Worm (Caenorhabditis elegans) whole organism, young adult: ENCODE measurements around the gene lgc-45.

Experiments used
- B0035.1 ChIP-seq: sonication (generic microtip); optimal IDR thresholded peaks from 2 replicates; lab custom pipeline; 2016; ENCODE audit warnings: missing genetic modification characterization, mild to moderate bottlenecking, missing compliant biosample characterization, missing genotype, missing genetic modification reagents
- C06A6.2 ChIP-seq: fragments of 200-800 bp; sonication (Bioruptor generic); conservative IDR thresholded peaks from 2 replicates; pipeline ENCODE4 v1.3.6; 2022; ENCODE audit warnings: missing genetic modification characterization, missing compliant biosample characterization
- F22D6.2 ChIP-seq: sonication (generic microtip); optimal IDR thresholded peaks from 2 replicates; lab custom pipeline; 2016; ENCODE audit warnings: mild to moderate bottlenecking, missing genetic modification characterization, missing compliant biosample characterization
- K12H6.12 ChIP-seq: fragments of 200-800 bp; sonication (Bioruptor generic); optimal IDR thresholded peaks from 2 replicates; lab custom pipeline; 2018; ENCODE audit warnings: mild to moderate bottlenecking, missing genetic modification characterization, missing compliant biosample characterization
- Y53F4B.3 ChIP-seq: fragments of 200-800 bp; sonication (Bioruptor generic); IDR thresholded peaks from 2 replicates; pipeline ENCODE4 v1.3.6; 2022; ENCODE audit warnings: missing genetic modification reagents, missing genetic modification characterization, missing compliant biosample characterization
- Y56A3A.18 ChIP-seq: fragments of 200-800 bp; sonication (Bioruptor generic); IDR thresholded peaks from 2 replicates; pipeline ENCODE4 v1.3.6; 2022; ENCODE audit warnings: missing genetic modification reagents, missing genetic modification characterization, missing compliant biosample characterization
- Y79H2A.3 ChIP-seq: fragments of 200-800 bp; sonication (Bioruptor generic); conservative IDR thresholded peaks from 2 replicates; pipeline ENCODE4 v1.3.6; 2022; ENCODE audit warnings: missing genetic modification reagents, missing genetic modification characterization, missing compliant biosample characterization
- Y95B8A.8 ChIP-seq: fragments of 200-800 bp; sonication (Bioruptor generic); IDR thresholded peaks from 2 replicates; pipeline ENCODE4 v1.3.6; 2022; ENCODE audit warnings: missing genetic modification reagents, missing genetic modification characterization, missing compliant biosample characterization
- aptf-3 ChIP-seq: fragments of 200-800 bp; sonication (Bioruptor generic); IDR thresholded peaks from 2 replicates; pipeline ENCODE4 v1.3.6; 2022; ENCODE audit warnings: missing genetic modification characterization, missing compliant biosample characterization
- atf-7 ChIP-seq: sonication (generic microtip); optimal IDR thresholded peaks from 2 replicates; lab custom pipeline; 2017; ENCODE audit warnings: mild to moderate bottlenecking, missing genetic modification characterization, missing compliant biosample characterization
- athp-1 ChIP-seq: sonication (generic microtip); optimal IDR thresholded peaks from 2 replicates; lab custom pipeline; 2017; ENCODE audit warnings: mild to moderate bottlenecking, missing genetic modification characterization, missing compliant biosample characterization
- attf-3 ChIP-seq: fragments of 200-800 bp; sonication (Bioruptor generic); conservative IDR thresholded peaks from 2 replicates; pipeline ENCODE4 v1.3.6; 2022; ENCODE audit warnings: missing genetic modification reagents, missing genetic modification characterization, missing compliant biosample characterization
- attf-6 ChIP-seq: fragments of 200-800 bp; sonication (Bioruptor generic); IDR thresholded peaks from 2 replicates; pipeline ENCODE4 v1.3.6; 2022; ENCODE audit warnings: missing genetic modification reagents, missing genetic modification characterization, missing compliant biosample characterization
- ccch-3 ChIP-seq: fragments of 200-800 bp; sonication (Bioruptor generic); optimal IDR thresholded peaks from 2 replicates; lab custom pipeline; 2018; ENCODE audit warnings: mild to moderate bottlenecking, missing genetic modification characterization, missing compliant biosample characterization
- ceh-40 ChIP-seq: fragments of 200-800 bp; sonication (Bioruptor generic); IDR thresholded peaks from 2 replicates; pipeline ENCODE4 v1.3.6; 2022; ENCODE audit warnings: missing genetic modification characterization, missing compliant biosample characterization
- ceh-91 ChIP-seq: fragments of 200-800 bp; sonication (Bioruptor generic); IDR thresholded peaks from 2 replicates; pipeline ENCODE4 v1.3.6; 2022; ENCODE audit warnings: missing genetic modification reagents, missing genetic modification characterization, missing compliant biosample characterization
- die-1 ChIP-seq: sonication (generic microtip); optimal IDR thresholded peaks from 2 replicates; lab custom pipeline; 2016; ENCODE audit warnings: missing genotype, mild to moderate bottlenecking, missing genetic modification characterization, missing compliant biosample characterization
- dox-1 ChIP-seq: fragments of 200-800 bp; sonication (Bioruptor generic); IDR thresholded peaks from 2 replicates; pipeline ENCODE4 v1.3.6; 2022; ENCODE audit warnings: missing genetic modification reagents, missing genetic modification characterization, missing compliant biosample characterization
- efl-1 ChIP-seq: fragments of 150-350 bp; optimal IDR thresholded peaks from 2 replicates; lab custom pipeline; 2014; ENCODE audit warnings: missing biosample characterization, missing genetic modification reagents, missing genetic modification characterization
- egrh-3 ChIP-seq: fragments of 200-800 bp; sonication (Bioruptor generic); IDR thresholded peaks from 2 replicates; pipeline ENCODE4 v1.3.6; 2022; ENCODE audit warnings: missing genetic modification reagents, missing genetic modification characterization, missing compliant biosample characterization
- ekl-4 ChIP-seq: fragments of 200-800 bp; sonication (Bioruptor generic); IDR thresholded peaks from 2 replicates; pipeline ENCODE4 v1.3.6; 2022; ENCODE audit warnings: missing genetic modification reagents, missing genetic modification characterization, missing compliant biosample characterization
- fkh-3 ChIP-seq: sonication (generic microtip); optimal IDR thresholded peaks from 2 replicates; lab custom pipeline; 2016; ENCODE audit warnings: mild to moderate bottlenecking, missing genetic modification characterization, missing compliant biosample characterization
- gei-17 ChIP-seq: fragments of 200-800 bp; sonication (Bioruptor generic); optimal IDR thresholded peaks from 2 replicates; lab custom pipeline; 2018; ENCODE audit warnings: mild to moderate bottlenecking, missing genetic modification characterization, missing compliant biosample characterization
- hlh-12 ChIP-seq: sonication (generic microtip); optimal IDR thresholded peaks from 2 replicates; lab custom pipeline; 2016; ENCODE audit warnings: missing genetic modification characterization, missing compliant biosample characterization
- hlh-26 ChIP-seq: fragments of 200-800 bp; sonication (Bioruptor generic); conservative IDR thresholded peaks from 2 replicates; pipeline ENCODE4 v1.3.6; 2022; ENCODE audit warnings: missing genetic modification reagents, missing genetic modification characterization, missing compliant biosample characterization
- lin-40 ChIP-seq: sonication (generic microtip); optimal IDR thresholded peaks from 2 replicates; lab custom pipeline; 2016; ENCODE audit warnings: missing genetic modification characterization, mild to moderate bottlenecking, missing compliant biosample characterization, missing genotype, missing genetic modification reagents
- lsy-27 ChIP-seq: sonication (generic microtip); optimal IDR thresholded peaks from 2 replicates; lab custom pipeline; 2017; ENCODE audit warnings: missing genetic modification characterization, mild to moderate bottlenecking, missing compliant biosample characterization, antibody characterized with exemption, missing genotype, borderline replicate concordance; ENCODE audit not compliant: insufficient read depth
- madf-8 ChIP-seq: fragments of 200-800 bp; sonication (Bioruptor generic); conservative IDR thresholded peaks from 2 replicates; pipeline ENCODE4 v1.3.6; 2022; ENCODE audit warnings: missing genetic modification reagents, missing genetic modification characterization, missing compliant biosample characterization
- nfya-1 ChIP-seq: sonication (generic microtip); optimal IDR thresholded peaks from 2 replicates; lab custom pipeline; 2017; ENCODE audit warnings: antibody characterized with exemption, missing compliant biosample characterization, missing genetic modification characterization, borderline replicate concordance; ENCODE audit not compliant: insufficient read depth
- nfya-2 ChIP-seq: fragments of 200-800 bp; sonication (Bioruptor generic); IDR thresholded peaks from 2 replicates; pipeline ENCODE4 v1.3.6; 2022; ENCODE audit warnings: missing genetic modification reagents, missing genetic modification characterization, missing compliant biosample characterization
- nfyb-1 ChIP-seq: fragments of 200-800 bp; sonication (Bioruptor generic); IDR thresholded peaks from 2 replicates; pipeline ENCODE4 v1.3.6; 2022; ENCODE audit warnings: missing genetic modification reagents, missing genetic modification characterization, missing compliant biosample characterization
- nhr-179 ChIP-seq: sonication (generic microtip); optimal IDR thresholded peaks from 2 replicates; lab custom pipeline; 2016; ENCODE audit warnings: mild to moderate bottlenecking, missing genetic modification characterization, missing compliant biosample characterization
- nhr-27 ChIP-seq: fragments of 200-800 bp; sonication (Bioruptor generic); optimal IDR thresholded peaks from 2 replicates; lab custom pipeline; 2018; ENCODE audit warnings: mild to moderate bottlenecking, missing genetic modification characterization, moderate library complexity, missing compliant biosample characterization
- pbrm-1 ChIP-seq: fragments of 200-800 bp; sonication (Bioruptor generic); IDR thresholded peaks from 2 replicates; pipeline ENCODE4 v1.3.6; 2022; ENCODE audit warnings: missing genetic modification reagents, missing genetic modification characterization, missing compliant biosample characterization
- rcor-1 ChIP-seq: fragments of 200-800 bp; sonication (Bioruptor generic); IDR thresholded peaks from 2 replicates; pipeline ENCODE4 v1.3.6; 2022; ENCODE audit warnings: missing genetic modification reagents, missing genetic modification characterization, missing compliant biosample characterization
- rec-8 ChIP-seq, 2 experiments: sonication (generic microtip); optimal IDR thresholded peaks; 2 replicates each; lab custom pipeline; 2016; ENCODE audit warnings: mild to moderate bottlenecking in 2 of 2, missing genetic modification characterization in 2 of 2, missing genetic modification reagents in 2 of 2, missing genotype in 2 of 2, missing biosample characterization in 1 of 2, missing compliant biosample characterization in 1 of 2, moderate library complexity in 1 of 2
- sea-2 ChIP-seq: fragments of 200-800 bp; sonication (Bioruptor generic); IDR thresholded peaks from 2 replicates; pipeline ENCODE4 v1.3.6; 2022; ENCODE audit warnings: missing genetic modification characterization, missing compliant biosample characterization
- snpc-1.3 ChIP-seq: sonication (generic microtip); optimal IDR thresholded peaks from 2 replicates; lab custom pipeline; 2017; ENCODE audit warnings: missing genetic modification characterization, mild to moderate bottlenecking, missing compliant biosample characterization, antibody characterized with exemption, moderate library complexity, missing genotype, missing genetic modification reagents; ENCODE audit not compliant: insufficient read depth
- snpc-4 ChIP-seq, 5 experiments: fragments of 150-350 bp in 1 of 5; sonication (generic microtip) in 4 of 5; optimal IDR thresholded peaks; 2 replicates each; lab custom pipeline; 2014 to 2018; ENCODE audit warnings: missing genetic modification characterization in 5 of 5, missing biosample characterization in 3 of 5, antibody characterized with exemption in 2 of 5, mild to moderate bottlenecking in 2 of 5, missing compliant biosample characterization in 2 of 5, missing genotype in 2 of 5, moderate library complexity in 2 of 5, missing genetic modification reagents in 1 of 5
- sptf-2 ChIP-seq: fragments of 200-800 bp; sonication (Bioruptor generic); optimal IDR thresholded peaks from 2 replicates; lab custom pipeline; 2018; ENCODE audit warnings: mild to moderate bottlenecking, missing genetic modification characterization, missing compliant biosample characterization
- tbp1 ChIP-seq: fragments of 200-800 bp; sonication (Bioruptor generic); optimal IDR thresholded peaks from 2 replicates; lab custom pipeline; 2018; ENCODE audit warnings: mild to moderate bottlenecking, missing genetic modification characterization, missing compliant biosample characterization
- tbx-9 ChIP-seq: sonication (generic microtip); optimal IDR thresholded peaks from 2 replicates; lab custom pipeline; 2016; ENCODE audit warnings: borderline replicate concordance, missing genetic modification characterization, inconsistent platforms, missing compliant biosample characterization
- ztf-18 ChIP-seq: sonication (generic microtip); optimal IDR thresholded peaks from 2 replicates; lab custom pipeline; 2016; ENCODE audit warnings: missing genotype, mild to moderate bottlenecking, missing genetic modification characterization, missing compliant biosample characterization
- ztf-25 ChIP-seq: fragments of 200-800 bp; sonication (Bioruptor generic); IDR thresholded peaks from 2 replicates; pipeline ENCODE4 v1.3.6; 2022; ENCODE audit warnings: missing genetic modification reagents, missing genetic modification characterization, missing compliant biosample characterization
- ztf-26 ChIP-seq: sonication (generic microtip); optimal IDR thresholded peaks from 2 replicates; lab custom pipeline; 2017; ENCODE audit warnings: missing genetic modification characterization, missing compliant biosample characterization

Gene lgc-45

DNA sequence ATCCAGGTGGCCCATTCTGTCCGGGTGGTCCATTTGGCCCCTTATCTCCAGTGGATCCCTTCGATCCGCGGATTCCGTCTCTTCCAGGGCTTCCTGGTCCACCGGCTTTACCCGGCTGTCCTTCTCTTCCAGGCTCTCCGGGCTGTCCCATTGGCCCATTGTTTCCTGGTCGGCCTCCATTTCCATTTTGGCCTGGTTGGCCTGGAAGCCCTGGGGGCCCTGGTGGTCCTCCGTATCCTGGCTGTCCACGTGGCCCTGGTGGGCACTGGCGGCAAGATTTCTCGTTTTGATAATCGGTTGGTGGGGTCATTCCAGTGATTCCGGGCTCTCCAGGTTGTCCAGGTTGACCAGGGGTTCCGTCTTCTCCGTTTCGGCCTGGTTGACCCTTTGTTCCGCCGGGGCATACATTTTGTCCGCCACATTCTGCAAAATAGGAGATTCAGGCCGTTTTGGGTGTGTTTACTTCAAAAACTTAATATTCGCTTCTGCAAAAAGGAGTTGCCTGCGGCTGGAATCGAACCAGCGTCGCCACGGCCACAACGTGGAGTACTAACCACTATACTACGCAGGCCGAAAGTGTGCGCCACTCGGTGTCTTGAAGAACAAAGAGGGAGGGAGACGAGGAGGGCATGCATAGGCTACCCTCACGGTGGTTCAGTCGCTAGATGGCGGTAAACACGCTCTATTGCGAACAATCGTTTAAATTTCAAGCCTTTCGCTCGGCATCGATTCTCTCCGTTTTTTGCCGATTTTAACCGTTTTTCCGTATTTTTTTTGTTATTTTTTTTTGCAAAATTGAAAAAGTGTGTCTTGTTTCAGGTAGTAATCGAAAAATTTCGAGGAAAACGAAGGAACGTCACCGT, 36.1 kb upstream of the lgc-45 start, which contains the start of gene W09G10.9 (continued):
- TF ChIP-seq aptf-3 (GFP tag; lab: Robert Waterston, UW), result no peak
- peak; percentile 9 for TF ChIP-seq athp-1
- TF ChIP-seq sptf-2 (GFP tag; lab: Kevin White, UChicago), result no peak
- TF ChIP-seq C06A6.2 (GFP tag; lab: Robert Waterston, UW), result 0 out of 2 replicates have a peak, but pooled peaks have one; percentile 45
- 0 out of 2 replicates have a peak, but pooled peaks have one; percentile 15 for TF ChIP-seq Y56A3A.18
- no peak for TF ChIP-seq nhr-27
- TF ChIP-seq B0035.1 (tag; lab: Kevin White, UChicago), result peak; percentile 18
- TF ChIP-seq snpc-4 (GFP tag; optimal IDR thresholded peaks at IDR 0.05; lab: Kevin White, UChicago), result peak; percentile 1
- peak in 2 of 4 experiments; percentile 47 to 52 for TF ChIP-seq snpc-4 (tag; optimal IDR thresholded peaks at IDR 0.05; lab: Kevin White, UChicago)
- peak; percentile 90 for TF ChIP-seq nfyb-1 (GFP tag; lab: Robert Waterston, UW)
- no peak for TF ChIP-seq efl-1 (GFP tag; lab: Kevin White, UChicago)
- peak; percentile 23 for TF ChIP-seq atf-7 (tag; lab: Kevin White, UChicago)
- peak; percentile 90 for TF ChIP-seq tbp1 (GFP tag; lab: Kevin White, UChicago)
- peak; percentile 77; the same call in 1 of the 2 replicates for TF ChIP-seq ztf-25 (GFP tag; lab: Robert Waterston, UW)
- TF ChIP-seq sea-2 (GFP tag; lab: Robert Waterston, UW), result no peak
- peak; percentile 83 for TF ChIP-seq Y95B8A.8 (GFP tag; lab: Robert Waterston, UW)
- TF ChIP-seq rec-8 (tag; optimal IDR thresholded peaks at IDR 0.05; lab: Kevin White, UChicago), result peak in 1 of 2 experiments; percentile 30
- TF ChIP-seq ekl-4 (GFP tag; lab: Robert Waterston, UW), result peak; percentile 75
- peak; percentile 36; the same call in 1 of the 2 replicates for TF ChIP-seq ceh-40 (GFP tag; lab: Robert Waterston, UW)
- no peak for TF ChIP-seq tbx-9
- no peak for TF ChIP-seq nhr-179
- no peak for TF ChIP-seq nfya-1 (tag; lab: Kevin White, UChicago)
- no peak for TF ChIP-seq F22D6.2 (tag; lab: Kevin White, UChicago)
- TF ChIP-seq hlh-12 (tag; lab: Kevin White, UChicago), result no peak
- no peak for TF ChIP-seq ccch-3 (GFP tag; lab: Kevin White, UChicago)
- TF ChIP-seq lin-40 (tag; lab: Kevin White, UChicago), result peak; percentile 61
- TF ChIP-seq egrh-3 (GFP tag; lab: Robert Waterston, UW), result peak; percentile 52
- no peak for TF ChIP-seq fkh-3 (tag; lab: Kevin White, UChicago)
- no peak for TF ChIP-seq ceh-91 (GFP tag; lab: Robert Waterston, UW)
- peak; percentile 91 for TF ChIP-seq dox-1 (GFP tag; lab: Robert Waterston, UW)
- TF ChIP-seq madf-8 (GFP tag; lab: Robert Waterston, UW), result no peak; the same call in 1 of the 2 replicates
- TF ChIP-seq nfya-2, result no peak
- peak; percentile 72 for TF ChIP-seq attf-3 (GFP tag; lab: Robert Waterston, UW)
- TF ChIP-seq die-1 (tag; lab: Kevin White, UChicago), result peak; percentile 31
- TF ChIP-seq lsy-27, result no peak
- peak; percentile 54 for TF ChIP-seq K12H6.12 (tag; lab: Kevin White, UChicago)
- TF ChIP-seq gei-17 (GFP tag; lab: Kevin White, UChicago), result no peak
- TF ChIP-seq snpc-1.3 (tag; lab: Kevin White, UChicago), result peak; percentile 52
- peak; percentile 91 for TF ChIP-seq pbrm-1
- TF ChIP-seq Y79H2A.3 (GFP tag; lab: Robert Waterston, UW), result 0 out of 2 replicates have a peak, but pooled peaks have one; percentile 65
- TF ChIP-seq ztf-26 (tag; lab: Kevin White, UChicago), result peak; percentile 2
- TF ChIP-seq ztf-18 (tag; lab: Kevin White, UChicago), result peak; percentile 23
- TF ChIP-seq attf-6 (GFP tag; lab: Robert Waterston, UW), result peak; percentile 64; the same call in 1 of the 2 replicates
- TF ChIP-seq rcor-1 (GFP tag; lab: Robert Waterston, UW), result peak; percentile 82
- TF ChIP-seq hlh-26 (GFP tag; lab: Robert Waterston, UW), result no peak
- peak; percentile 44; the same call in 1 of the 2 replicates for TF ChIP-seq Y53F4B.3 (GFP tag; lab: Robert Waterston, UW)
